Worm (Caenorhabditis elegans): ENCODE results near the gene rft-2.
A peak's percentile ranks its signal among the peaks of the same experiment; 100 is the strongest.

- TF ChIP-seq nhr-11 (tag; optimal IDR thresholded peaks at IDR 0.05) (no peak), set-16 (GFP tag; IDR thresholded peaks at IDR 0.05) (no peak), F10B5.3 (tag; optimal IDR thresholded peaks at IDR 0.05) (no peak), aly-2 (tag; optimal IDR thresholded peaks at IDR 0.05) (no peak), zip-11 (GFP tag; IDR thresholded peaks at IDR 0.05) (no peak), egl-27 (tag; optimal IDR thresholded peaks at IDR 0.05) (no peak), mep-1 (tag; optimal IDR thresholded peaks at IDR 0.05) (no peak), mdl-1 (tag; optimal IDR thresholded peaks at IDR 0.05) (no peak), lsy-2 (tag; optimal IDR thresholded peaks at IDR 0.05) (no peak), lin-39 (tag; optimal IDR thresholded peaks at IDR 0.05) (no peak), unc-62 (GFP tag; optimal IDR thresholded peaks at IDR 0.05 in 1 of 2) (peak in 1 of 2 experiments; percentile 84), unc-62 (tag; optimal IDR thresholded peaks at IDR 0.05) (no peak), skn-1 (tag; optimal IDR thresholded peaks at IDR 0.05) (no peak)
These were observed 38.6 kb upstream of the rft-2 start for ce11 chrV:4488989-4489388.

All from whole organism, L4 larva.